Worm (Caenorhabditis elegans): ENCODE results near the gene K09G1.1.

K09G1.1 gene

DNA sequence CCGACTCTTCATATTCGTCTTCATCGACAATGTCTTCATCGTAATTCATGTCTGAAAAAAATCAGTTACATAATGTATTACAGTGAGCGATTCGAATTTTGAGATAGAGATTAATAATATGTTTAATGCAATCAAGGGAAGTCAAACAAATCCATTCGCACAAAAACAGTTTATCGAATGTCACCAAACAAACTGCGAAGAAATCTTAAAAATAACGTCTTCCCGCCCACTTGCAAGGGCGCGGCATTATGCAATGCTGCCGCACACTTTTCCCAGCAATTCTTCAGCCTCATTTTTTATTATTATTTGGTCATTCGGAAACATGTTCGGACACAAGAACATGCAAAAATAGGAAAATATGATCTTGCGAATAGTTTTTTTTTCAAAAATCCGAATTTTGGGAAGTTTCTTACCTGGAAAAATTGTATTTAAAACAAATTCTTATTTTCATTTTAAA is 39.1 kb upstream of the K09G1.1 start, which contains the start of gene mdf-1 (continued):
- TF ChIP-seq hmg-1.2 (GFP tag; IDR thresholded peaks at IDR 0.05) (0 out of 2 replicates have a peak, but pooled peaks have one; percentile 12), zim-3 (tag; optimal IDR thresholded peaks at IDR 0.05) (no peak), T26A5.8 (tag; optimal IDR thresholded peaks at IDR 0.05) (no peak), unc-62 (GFP tag; optimal IDR thresholded peaks at IDR 0.05) (no peak), B0336.3 (GFP tag; IDR thresholded peaks at IDR 0.05) (no peak; the same call in 1 of the 2 replicates), B0035.1 (tag; optimal IDR thresholded peaks at IDR 0.05) (peak; percentile 10), Y56A3A.18 (GFP tag; IDR thresholded peaks at IDR 0.05) (no peak), athp-1 (tag; optimal IDR thresholded peaks at IDR 0.05) (no peak), gei-17 (GFP tag; optimal IDR thresholded peaks at IDR 0.05) (no peak), snpc-1.3 (tag; optimal IDR thresholded peaks at IDR 0.05; ENCODE audit: insufficient read depth) (no peak), egl-18 (GFP tag; IDR thresholded peaks at IDR 0.05) (no peak), lin-35 (GFP tag; optimal IDR thresholded peaks at IDR 0.05) (peak in 1 of 3 experiments; percentile 69), madf-6 (GFP tag; IDR thresholded peaks at IDR 0.05) (no peak), B0261.1 (tag; optimal IDR thresholded peaks at IDR 0.05) (no peak), ets-4 (GFP tag; optimal IDR thresholded peaks at IDR 0.05) (no peak), sea-2 (GFP tag; IDR thresholded peaks at IDR 0.05) (no peak), ceh-40 (GFP tag; IDR thresholded peaks at IDR 0.05) (no peak), attf-6 (GFP tag; IDR thresholded peaks at IDR 0.05) (no peak), ztf-28 (GFP tag; IDR thresholded peaks at IDR 0.05) (no peak), nfya-1 (tag; optimal IDR thresholded peaks at IDR 0.05; ENCODE audit: borderline replicate concordance, insufficient read depth) (no peak), Y79H2A.3 (GFP tag; conservative IDR thresholded peaks at IDR 0.05) (no peak), dpl-1 (GFP tag; optimal IDR thresholded peaks at IDR 0.05) (peak; percentile 55), K12H6.12 (tag; optimal IDR thresholded peaks at IDR 0.05) (no peak), rec-8 (tag; optimal IDR thresholded peaks at IDR 0.05) (no peak), F52B5.7 (tag; optimal IDR thresholded peaks at IDR 0.05) (no peak), nhr-179 (tag; optimal IDR thresholded peaks at IDR 0.05) (no peak), T07F8.4 (tag; optimal IDR thresholded peaks at IDR 0.05) (no peak), ceh-58 (GFP tag; IDR thresholded peaks at IDR 0.05) (no peak), Y67H2A.10 (GFP tag; conservative IDR thresholded peaks at IDR 0.05) (no peak), attf-3 (GFP tag; conservative IDR thresholded peaks at IDR 0.05) (no peak), ekl-4 (GFP tag; IDR thresholded peaks at IDR 0.05) (no peak), F39B2.1 (GFP tag; IDR thresholded peaks at IDR 0.05) (no peak), lsl-1 (GFP tag; optimal IDR thresholded peaks at IDR 0.05) (no peak), rpc-1 (optimal IDR thresholded peaks at IDR 0.05) (no peak), rpc-1 (tag; optimal IDR thresholded peaks at IDR 0.05) (no peak), hlh-26 (GFP tag; conservative IDR thresholded peaks at IDR 0.05) (no peak), mcd-1 (GFP tag; IDR thresholded peaks at IDR 0.05) (peak; percentile 48), madf-10 (tag; optimal IDR thresholded peaks at IDR 0.05) (peak; percentile 26), aptf-3 (GFP tag; IDR thresholded peaks at IDR 0.05) (no peak), lin-40 (tag; optimal IDR thresholded peaks at IDR 0.05) (peak; percentile 23), hrde-1 (tag; optimal IDR thresholded peaks at IDR 0.05; ENCODE audit: borderline replicate concordance) (peak; percentile 34), F57A8.1 (GFP tag; optimal IDR thresholded peaks at IDR 0.05) (no peak), efl-1 (GFP tag; optimal IDR thresholded peaks at IDR 0.05) (peak; percentile 59), ztf-22 (GFP tag; optimal IDR thresholded peaks at IDR 0.05) (no peak), lsy-27 (tag; optimal IDR thresholded peaks at IDR 0.05; ENCODE audit: borderline replicate concordance, insufficient read depth) (no peak), let-526 (GFP tag; IDR thresholded peaks at IDR 0.05) (no peak), ztf-6 (GFP tag; IDR thresholded peaks at IDR 0.05) (no peak), xnd-1 (tag; optimal IDR thresholded peaks at IDR 0.05) (no peak), nfyb-1 (GFP tag; IDR thresholded peaks at IDR 0.05) (peak; percentile 34; the same call in 1 of the 2 replicates)

All from whole organism, young adult.